Worm (Caenorhabditis elegans): Measurements from ENCODE around the gene clec-208.

clec-208 gene

DNA sequence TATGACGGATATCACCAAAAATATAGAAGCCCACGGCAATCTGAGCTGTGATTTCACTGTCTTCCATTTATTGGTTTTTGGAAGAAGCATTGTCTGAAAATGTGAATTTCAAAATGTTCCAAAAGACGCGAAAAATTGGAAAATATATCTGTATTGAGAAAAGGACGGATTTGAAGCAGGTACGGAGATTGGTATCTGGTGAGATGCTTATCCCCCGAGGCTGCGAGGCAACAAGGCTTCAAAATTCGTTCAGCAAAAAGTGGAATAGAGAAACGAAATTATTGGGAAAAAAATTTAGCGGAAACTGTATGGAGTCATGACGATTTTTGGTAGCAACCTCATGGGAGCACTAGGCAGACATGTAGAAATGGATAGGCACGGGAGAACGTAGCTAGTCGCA, 5.4 kb downstream of the clec-208 start, which contains the start of gene F36F12.1:
F36F12.1 (minus strand) TSS at position 101 of the 400 bp plus-strand sequence.
- TF ChIP-seq ztf-11 (tag; optimal IDR thresholded peaks at IDR 0.05) (no peak), ama-1 (optimal IDR thresholded peaks at IDR 0.05) (no peak), nhr-77 (tag; optimal IDR thresholded peaks at IDR 0.05) (no peak)

- TF ChIP-seq nhr-23 (tag; optimal IDR thresholded peaks at IDR 0.05), result no peak
- no peak for TF ChIP-seq unc-39 (tag; optimal IDR thresholded peaks at IDR 0.05)
- TF ChIP-seq lin-39 (tag; optimal IDR thresholded peaks at IDR 0.05), result no peak
These were observed 8.2 kb downstream of the clec-208 start, which contains the start of gene F22F7.4 for ce11 chrV:2105976-2106375. F22F7.4 (minus strand) TSS chrV:2106076.

ce11 chrV:2109295-2109694, 11.5 kb downstream of the clec-208 start, which contains the start of gene ckb-4:
ckb-4 (minus strand) TSS chrV:2109434.
- TF ChIP-seq blmp-1 (tag; optimal IDR thresholded peaks at IDR 0.05; ENCODE audit: insufficient read depth) (no peak), mbf-1 (tag; optimal IDR thresholded peaks at IDR 0.05) (no peak), nhr-77 (tag; optimal IDR thresholded peaks at IDR 0.05) (no peak), alr-1 (tag; optimal IDR thresholded peaks at IDR 0.05) (no peak), crh-2 (tag; optimal IDR thresholded peaks at IDR 0.05) (peak; percentile 29), sma-9 (GFP tag; optimal IDR thresholded peaks at IDR 0.05) (peak; percentile 46), sma-9 (tag; optimal IDR thresholded peaks at IDR 0.05) (no peak), fos-1 (tag; optimal IDR thresholded peaks at IDR 0.05) (peak; percentile 36), nhr-6 (tag; optimal IDR thresholded peaks at IDR 0.05) (no peak), ama-1 (optimal IDR thresholded peaks at IDR 0.05) (no peak), nhr-129 (tag; optimal IDR thresholded peaks at IDR 0.05) (peak; percentile 47), ztf-1 (GFP tag; conservative IDR thresholded peaks at IDR 0.05) (no peak), ZK546.5 (tag; optimal IDR thresholded peaks at IDR 0.05) (no peak), nhr-25 (tag; optimal IDR thresholded peaks at IDR 0.05) (no peak), ceh-82 (tag; optimal IDR thresholded peaks at IDR 0.05) (no peak), nhr-21 (tag; optimal IDR thresholded peaks at IDR 0.05) (no peak), unc-55 (GFP tag; optimal IDR thresholded peaks at IDR 0.05) (peak; percentile 31), gmeb-1 (tag; optimal IDR thresholded peaks at IDR 0.05) (peak; percentile 4), C34F6.9 (tag; optimal IDR thresholded peaks at IDR 0.05) (peak; percentile 71), ztf-11 (tag; optimal IDR thresholded peaks at IDR 0.05) (no peak), lin-11 (tag; optimal IDR thresholded peaks at IDR 0.05) (no peak), unc-62 (GFP tag; optimal IDR thresholded peaks at IDR 0.05) (no peak)

DNA sequence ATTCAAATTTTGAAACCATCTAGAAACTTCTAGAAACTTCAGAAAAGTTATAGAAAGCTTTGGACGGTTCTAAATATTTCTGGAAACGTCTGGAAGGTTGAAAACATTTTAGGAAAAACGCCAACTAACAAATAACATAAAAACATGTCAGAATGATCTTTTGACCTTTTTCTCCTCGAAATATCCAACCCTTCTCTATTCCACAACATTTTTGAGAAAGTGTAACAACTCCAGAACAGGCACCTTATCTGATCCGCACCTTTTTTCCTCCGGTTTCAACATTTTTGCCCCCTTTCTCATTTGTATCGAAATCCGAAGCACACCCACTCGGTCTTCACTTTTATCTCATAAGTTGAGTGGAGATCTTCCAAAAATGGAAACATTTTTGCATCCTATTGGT, 12.6 kb downstream of the clec-208 start, which contains the start of gene F22F7.3:
F22F7.3 (plus strand) TSS at position 301 of the 400 bp plus-strand sequence.
- TF ChIP-seq blmp-1 (tag; optimal IDR thresholded peaks at IDR 0.05; ENCODE audit: insufficient read depth), result no peak
- no peak for TF ChIP-seq nhr-25 (tag; optimal IDR thresholded peaks at IDR 0.05)
- no peak for TF ChIP-seq nhr-129 (tag; optimal IDR thresholded peaks at IDR 0.05)
- TF ChIP-seq F13H6.1 (tag; optimal IDR thresholded peaks at IDR 0.05), result no peak
- TF ChIP-seq mbf-1 (tag; optimal IDR thresholded peaks at IDR 0.05), result no peak
- no peak for TF ChIP-seq ztf-11 (tag; optimal IDR thresholded peaks at IDR 0.05)
- no peak for TF ChIP-seq egl-27 (tag; optimal IDR thresholded peaks at IDR 0.05)
- no peak for TF ChIP-seq sem-4 (tag; optimal IDR thresholded peaks at IDR 0.05)
- no peak for TF ChIP-seq elt-3 (tag; optimal IDR thresholded peaks at IDR 0.05)
- no peak for TF ChIP-seq elt-1 (tag; optimal IDR thresholded peaks at IDR 0.05)
- TF ChIP-seq skn-1 (tag; optimal IDR thresholded peaks at IDR 0.05), result no peak
- no peak for TF ChIP-seq mab-5 (tag; optimal IDR thresholded peaks at IDR 0.05)
- TF ChIP-seq ZK546.5 (tag; optimal IDR thresholded peaks at IDR 0.05), result no peak
- no peak for TF ChIP-seq nhr-77 (tag; optimal IDR thresholded peaks at IDR 0.05)
- no peak for TF ChIP-seq nhr-6 (tag; optimal IDR thresholded peaks at IDR 0.05)
- TF ChIP-seq nhr-10 (tag; optimal IDR thresholded peaks at IDR 0.05), result no peak
- TF ChIP-seq fos-1 (tag; optimal IDR thresholded peaks at IDR 0.05), result no peak
- TF ChIP-seq zag-1 (tag; optimal IDR thresholded peaks at IDR 0.05), result no peak
- no peak for TF ChIP-seq gmeb-1 (tag; optimal IDR thresholded peaks at IDR 0.05)
- no peak for TF ChIP-seq mdl-1 (tag; optimal IDR thresholded peaks at IDR 0.05)

ce11 chrV:2118574-2118973, 20.8 kb downstream of the clec-208 start, which contains the start of gene bgnt-1.2:
bgnt-1.2 (minus strand) TSS chrV:2118674.
- TF ChIP-seq nhr-237 (tag; optimal IDR thresholded peaks at IDR 0.05), result no peak
- no peak for TF ChIP-seq unc-39 (tag; optimal IDR thresholded peaks at IDR 0.05)
- TF ChIP-seq ztf-4 (tag; optimal IDR thresholded peaks at IDR 0.05), result no peak
- no peak for TF ChIP-seq mdl-1 (tag; optimal IDR thresholded peaks at IDR 0.05)
- TF ChIP-seq crh-2 (tag; optimal IDR thresholded peaks at IDR 0.05), result no peak
- TF ChIP-seq skn-1 (tag; optimal IDR thresholded peaks at IDR 0.05), result no peak
- TF ChIP-seq ceh-16 (tag; optimal IDR thresholded peaks at IDR 0.05), result no peak
- no peak for TF ChIP-seq lin-39 (tag; optimal IDR thresholded peaks at IDR 0.05)
- TF ChIP-seq fos-1 (tag; optimal IDR thresholded peaks at IDR 0.05), result no peak
- no peak for TF ChIP-seq unc-55 (GFP tag; optimal IDR thresholded peaks at IDR 0.05)
- TF ChIP-seq lin-11 (tag; optimal IDR thresholded peaks at IDR 0.05), result no peak
- TF ChIP-seq C34F6.9 (tag; optimal IDR thresholded peaks at IDR 0.05), result no peak
- TF ChIP-seq elt-1 (tag; optimal IDR thresholded peaks at IDR 0.05), result no peak
- no peak for TF ChIP-seq nhr-129 (tag; optimal IDR thresholded peaks at IDR 0.05)
- no peak for TF ChIP-seq F13H6.1 (tag; optimal IDR thresholded peaks at IDR 0.05)
- TF ChIP-seq zag-1 (tag; optimal IDR thresholded peaks at IDR 0.05), result no peak
- TF ChIP-seq ZK546.5 (tag; optimal IDR thresholded peaks at IDR 0.05), result no peak
- no peak for TF ChIP-seq unc-62 (GFP tag; optimal IDR thresholded peaks at IDR 0.05)

Measured in whole organism, L2 larva.